Worm (Caenorhabditis elegans) whole organism, late embryonic: ENCODE measurements around the gene F56F11.4.

Experiments used
- ama-1 ChIP-seq: fragments of 150-350 bp; optimal IDR thresholded peaks from 2 replicates; lab custom pipeline; 2014
- elt-4 ChIP-seq: sonication (generic microtip); optimal IDR thresholded peaks from 2 replicates; lab custom pipeline; 2016; ENCODE audit warnings: missing genetic modification characterization, missing compliant biosample characterization
- ets-4 ChIP-seq: sonication (generic microtip); optimal IDR thresholded peaks from 2 replicates; lab custom pipeline; 2016; ENCODE audit warnings: missing genetic modification characterization, missing compliant biosample characterization
- fkh-10 ChIP-seq: fragments of 150-350 bp; optimal IDR thresholded peaks from 2 replicates; lab custom pipeline; 2014; ENCODE audit warnings: missing biosample characterization, missing genetic modification reagents, missing genetic modification characterization
- nfya-1 ChIP-seq: sonication (generic microtip); optimal IDR thresholded peaks from 2 replicates; lab custom pipeline; 2017; ENCODE audit warnings: missing genetic modification characterization, mild to moderate bottlenecking, missing compliant biosample characterization, antibody characterized with exemption, moderate library complexity
- nhr-11 ChIP-seq: fragments of 150-350 bp; optimal IDR thresholded peaks from 2 replicates; lab custom pipeline; 2014; ENCODE audit warnings: missing biosample characterization, missing genetic modification characterization
- ref-2 ChIP-seq: sonication (generic microtip); optimal IDR thresholded peaks from 2 replicates; lab custom pipeline; 2016; ENCODE audit warnings: missing genetic modification characterization, missing compliant biosample characterization
- sox-2 ChIP-seq: fragments of 200-800 bp; sonication (Bioruptor generic); IDR thresholded peaks from 2 replicates; pipeline ENCODE4 v1.3.6; 2022; ENCODE audit warnings: missing genetic modification reagents, missing genetic modification characterization, missing compliant biosample characterization

- no peak for TF ChIP-seq sox-2 (GFP tag; lab: Robert Waterston, UW)
- TF ChIP-seq ama-1 (lab: Kevin White, UChicago), result no peak
- TF ChIP-seq ets-4 (tag; lab: Kevin White, UChicago), result no peak
- no peak for TF ChIP-seq elt-4 (tag; lab: Kevin White, UChicago)
- TF ChIP-seq nhr-11, result no peak
- TF ChIP-seq ref-2 (tag; lab: Kevin White, UChicago), result no peak
- no peak for TF ChIP-seq fkh-10 (GFP tag; lab: Kevin White, UChicago)
- no peak for TF ChIP-seq nfya-1 (tag; lab: Kevin White, UChicago)
These were observed 17.2 kb downstream of the F56F11.4 start for ce11 chrIII:2873116-2873644.
